Worm (Caenorhabditis elegans): Measurements from ENCODE around the gene ccf-1.
"Not testable (repeated sequence)": the region's sequence is repeated elsewhere in the genome, so short reads cannot be mapped to it uniquely, and the experiment has no call there.

Gene ccf-1

ce11 chrIII:11898169-11898568 lies 21.9 kb downstream of the ccf-1 start, which contains the start of gene tsen-2:
TSS of gene tsen-2 (minus strand) at chrIII:11898269.
- TF ChIP-seq klf-2 (GFP tag; conservative IDR thresholded peaks at IDR 0.05) (no peak), cog-1 (tag; optimal IDR thresholded peaks at IDR 0.05) (no peak)

- TF ChIP-seq ref-1 (GFP tag; conservative IDR thresholded peaks at IDR 0.05) (no peak), klf-2 (GFP tag; conservative IDR thresholded peaks at IDR 0.05) (no peak), ztf-29 (GFP tag; IDR thresholded peaks at IDR 0.05) (no peak), flt-1 (GFP tag; IDR thresholded peaks at IDR 0.05) (no peak), T22C8.4 (GFP tag; IDR thresholded peaks at IDR 0.05) (no peak), ztf-23 (GFP tag; IDR thresholded peaks at IDR 0.05) (no peak)
Observed at ce11 chrIII:11896652-11897051, 23.4 kb downstream of the ccf-1 start.

ce11 chrIII:11895504-11895903 lies 24.5 kb downstream of the ccf-1 start:
- TF ChIP-seq tab-1 (GFP tag; IDR thresholded peaks at IDR 0.05): no peak
- no peak for TF ChIP-seq ztf-23 (GFP tag; IDR thresholded peaks at IDR 0.05)
- no peak for TF ChIP-seq ztf-29 (GFP tag; IDR thresholded peaks at IDR 0.05)
- no peak for TF ChIP-seq cog-1 (tag; optimal IDR thresholded peaks at IDR 0.05)
- TF ChIP-seq med-1 (GFP tag; optimal IDR thresholded peaks at IDR 0.05; ENCODE audit: insufficient read depth): no peak
- no peak for TF ChIP-seq klf-2 (GFP tag; conservative IDR thresholded peaks at IDR 0.05)
- no peak for TF ChIP-seq T22C8.4 (GFP tag; IDR thresholded peaks at IDR 0.05)
- no peak for TF ChIP-seq flt-1 (GFP tag; IDR thresholded peaks at IDR 0.05)
- TF ChIP-seq ref-1 (GFP tag; conservative IDR thresholded peaks at IDR 0.05): no peak

ce11 chrIII:11892939-11893338 lies 27.1 kb downstream of the ccf-1 start, which contains the start of gene Y56A3A.41:
TSS of gene Y56A3A.41 (minus strand) at chrIII:11893039.
- no peak for TF ChIP-seq flt-1 (GFP tag; IDR thresholded peaks at IDR 0.05)
- TF ChIP-seq ref-1 (GFP tag; conservative IDR thresholded peaks at IDR 0.05): no peak
- TF ChIP-seq ztf-29 (GFP tag; IDR thresholded peaks at IDR 0.05): no peak

ce11 chrIII:11891335-11891734 lies 28.7 kb downstream of the ccf-1 start, which contains the start of gene faah-5:
TSS of gene faah-5 (minus strand) at chrIII:11891435.
- TF ChIP-seq ztf-29 (GFP tag; IDR thresholded peaks at IDR 0.05): no peak
- TF ChIP-seq ref-1 (GFP tag; conservative IDR thresholded peaks at IDR 0.05): no peak
- no peak for TF ChIP-seq flt-1 (GFP tag; IDR thresholded peaks at IDR 0.05)
- TF ChIP-seq med-1 (GFP tag; optimal IDR thresholded peaks at IDR 0.05; ENCODE audit: insufficient read depth): no peak
- no peak for TF ChIP-seq klf-2 (GFP tag; conservative IDR thresholded peaks at IDR 0.05)
- no peak for TF ChIP-seq cog-1 (tag; optimal IDR thresholded peaks at IDR 0.05)
- TF ChIP-seq tab-1 (GFP tag; IDR thresholded peaks at IDR 0.05): no peak
- no peak for TF ChIP-seq T22C8.4 (GFP tag; IDR thresholded peaks at IDR 0.05)
- TF ChIP-seq ztf-23 (GFP tag; IDR thresholded peaks at IDR 0.05): no peak

- TF ChIP-seq ztf-29, T22C8.4, tab-1 (GFP tag; IDR thresholded peaks at IDR 0.05): not testable (repeated sequence)
Observed at ce11 chrIII:11883694-11884093, 36.3 kb downstream of the ccf-1 start, which contains the start of gene fbxb-22. TSS of gene fbxb-22 (minus strand) at chrIII:11883754.

ce11 chrIII:11881549-11881948 lies 38.5 kb downstream of the ccf-1 start:
- TF ChIP-seq T22C8.4 (GFP tag; IDR thresholded peaks at IDR 0.05) (no peak), ztf-29 (GFP tag; IDR thresholded peaks at IDR 0.05) (no peak), ztf-23 (GFP tag; IDR thresholded peaks at IDR 0.05) (no peak), flt-1 (GFP tag; IDR thresholded peaks at IDR 0.05) (no peak), tab-1 (GFP tag; IDR thresholded peaks at IDR 0.05) (no peak), med-1 (GFP tag; optimal IDR thresholded peaks at IDR 0.05; ENCODE audit: insufficient read depth) (no peak), klf-2 (GFP tag; conservative IDR thresholded peaks at IDR 0.05) (no peak), ref-1 (GFP tag; conservative IDR thresholded peaks at IDR 0.05) (no peak), cog-1 (tag; optimal IDR thresholded peaks at IDR 0.05) (no peak)

ce11 chrIII:11878751-11879150 lies 41.3 kb downstream of the ccf-1 start, which contains the start of gene Y56A3A.6:
TSS of gene Y56A3A.6 (minus strand) at chrIII:11878803.
- TF ChIP-seq klf-2 (GFP tag; conservative IDR thresholded peaks at IDR 0.05) (no peak), med-1 (GFP tag; optimal IDR thresholded peaks at IDR 0.05; ENCODE audit: insufficient read depth) (no peak), tab-1 (GFP tag; IDR thresholded peaks at IDR 0.05) (no peak), ref-1 (GFP tag; conservative IDR thresholded peaks at IDR 0.05) (no peak), cog-1 (tag; optimal IDR thresholded peaks at IDR 0.05) (no peak), T22C8.4 (GFP tag; IDR thresholded peaks at IDR 0.05) (no peak), ztf-29 (GFP tag; IDR thresholded peaks at IDR 0.05) (no peak), ztf-23 (GFP tag; IDR thresholded peaks at IDR 0.05) (no peak), flt-1 (GFP tag; IDR thresholded peaks at IDR 0.05) (no peak)

- TF ChIP-seq T22C8.4 (GFP tag; IDR thresholded peaks at IDR 0.05) (no peak), ztf-23 (GFP tag; IDR thresholded peaks at IDR 0.05) (no peak), cog-1 (tag; optimal IDR thresholded peaks at IDR 0.05) (no peak), tab-1 (GFP tag; IDR thresholded peaks at IDR 0.05) (0 out of 2 replicates have a peak, but pooled peaks have one; percentile 27), med-1 (GFP tag; optimal IDR thresholded peaks at IDR 0.05; ENCODE audit: insufficient read depth) (no peak)
Observed at ce11 chrIII:11876130-11876529, 43.9 kb downstream of the ccf-1 start.

ce11 chrIII:11874242-11874641 lies 45.8 kb downstream of the ccf-1 start:
- TF ChIP-seq ref-1 (GFP tag; conservative IDR thresholded peaks at IDR 0.05) (no peak), T22C8.4 (GFP tag; IDR thresholded peaks at IDR 0.05) (no peak), klf-2 (GFP tag; conservative IDR thresholded peaks at IDR 0.05) (no peak), cog-1 (tag; optimal IDR thresholded peaks at IDR 0.05) (no peak), flt-1 (GFP tag; IDR thresholded peaks at IDR 0.05) (no peak), ztf-29 (GFP tag; IDR thresholded peaks at IDR 0.05) (no peak), med-1 (GFP tag; optimal IDR thresholded peaks at IDR 0.05; ENCODE audit: insufficient read depth) (no peak), tab-1 (GFP tag; IDR thresholded peaks at IDR 0.05) (no peak), ztf-23 (GFP tag; IDR thresholded peaks at IDR 0.05) (no peak)

- no peak for TF ChIP-seq T22C8.4 (GFP tag; IDR thresholded peaks at IDR 0.05)
- TF ChIP-seq ztf-23 (GFP tag; IDR thresholded peaks at IDR 0.05): no peak
- no peak for TF ChIP-seq flt-1 (GFP tag; IDR thresholded peaks at IDR 0.05)
- no peak for TF ChIP-seq klf-2 (GFP tag; conservative IDR thresholded peaks at IDR 0.05)
- no peak for TF ChIP-seq med-1 (GFP tag; optimal IDR thresholded peaks at IDR 0.05; ENCODE audit: insufficient read depth)
- no peak for TF ChIP-seq tab-1 (GFP tag; IDR thresholded peaks at IDR 0.05)
- no peak for TF ChIP-seq ztf-29 (GFP tag; IDR thresholded peaks at IDR 0.05)
- TF ChIP-seq ref-1 (GFP tag; conservative IDR thresholded peaks at IDR 0.05): no peak
- no peak for TF ChIP-seq cog-1 (tag; optimal IDR thresholded peaks at IDR 0.05)
Observed at ce11 chrIII:11871617-11872016, 48.4 kb downstream of the ccf-1 start.

Data from whole organism, midembryonic.